Worm (Caenorhabditis elegans) whole organism, mixed stage, embryonic: ENCODE data around the gene K09E4.1.

Source experiments
- M03D4.4 ChIP-seq: sonication (generic microtip); optimal IDR thresholded peaks from 2 replicates; lab custom pipeline; 2017; ENCODE audit warnings: mild to moderate bottlenecking, missing genetic modification characterization, missing compliant biosample characterization
- bed-3 ChIP-seq: fragments of 200-800 bp; sonication (Bioruptor generic); optimal IDR thresholded peaks from 3 replicates; lab custom pipeline; 2018; ENCODE audit warnings: mild to moderate bottlenecking, missing genetic modification characterization, moderate library complexity, missing compliant biosample characterization
- blmp-1 ChIP-seq: fragments of 150-350 bp; optimal IDR thresholded peaks from 2 replicates; lab custom pipeline; 2014; ENCODE audit warnings: missing biosample characterization, missing genetic modification characterization
- ceh-39 ChIP-seq: fragments of 150-350 bp; optimal IDR thresholded peaks from 2 replicates; lab custom pipeline; 2014; ENCODE audit warnings: missing biosample characterization, missing genetic modification characterization
- ceh-83 ChIP-seq: fragments of 200-800 bp; sonication (Bioruptor generic); optimal IDR thresholded peaks from 2 replicates; lab custom pipeline; 2018; ENCODE audit warnings: mild to moderate bottlenecking, missing genetic modification characterization, missing compliant biosample characterization
- ces-1 ChIP-seq: fragments of 150-350 bp; optimal IDR thresholded peaks from 2 replicates; lab custom pipeline; 2014; ENCODE audit warnings: missing biosample characterization, missing genetic modification reagents, missing genetic modification characterization
- cnd-1 ChIP-seq: fragments of 200-800 bp; sonication (Bioruptor generic); optimal IDR thresholded peaks from 2 replicates; lab custom pipeline; 2018; ENCODE audit warnings: mild to moderate bottlenecking, missing genetic modification characterization, missing compliant biosample characterization
- elt-1 ChIP-seq: sonication (generic microtip); optimal IDR thresholded peaks from 2 replicates; lab custom pipeline; 2017; ENCODE audit warnings: missing genetic modification characterization, mild to moderate bottlenecking, missing compliant biosample characterization, antibody characterized with exemption, moderate library complexity, borderline replicate concordance; ENCODE audit not compliant: insufficient read depth
- elt-3 ChIP-seq: fragments of 150-350 bp; optimal IDR thresholded peaks from 2 replicates; lab custom pipeline; 2014; ENCODE audit warnings: missing biosample characterization, missing genetic modification characterization
- flh-1 ChIP-seq: fragments of 200-800 bp; sonication (Bioruptor generic); optimal IDR thresholded peaks from 2 replicates; lab custom pipeline; 2018; ENCODE audit warnings: mild to moderate bottlenecking, missing genetic modification characterization, moderate library complexity, missing compliant biosample characterization
- hlh-1 ChIP-seq: fragments of 150-350 bp; optimal IDR thresholded peaks from 2 replicates; lab custom pipeline; 2014; ENCODE audit warnings: missing biosample characterization, missing genetic modification reagents, missing genetic modification characterization
- lin-13 ChIP-seq: fragments of 150-350 bp; optimal IDR thresholded peaks from 2 replicates; lab custom pipeline; 2014; ENCODE audit warnings: missing biosample characterization, missing genetic modification characterization
- lin-32 ChIP-seq: fragments of 200-800 bp; sonication (Bioruptor generic); optimal IDR thresholded peaks from 2 replicates; lab custom pipeline; 2018; ENCODE audit warnings: mild to moderate bottlenecking, missing genetic modification characterization, missing compliant biosample characterization
- lsy-2 ChIP-seq: fragments of 150-350 bp; optimal IDR thresholded peaks from 2 replicates; lab custom pipeline; 2014; ENCODE audit warnings: missing biosample characterization, missing genetic modification characterization
- mab-5 ChIP-seq: fragments of 150-350 bp; optimal IDR thresholded peaks from 2 replicates; lab custom pipeline; 2014; ENCODE audit warnings: missing biosample characterization, missing genetic modification characterization
- mep-1 ChIP-seq: fragments of 150-350 bp; optimal IDR thresholded peaks from 2 replicates; lab custom pipeline; 2017; ENCODE audit warnings: missing biosample characterization, missing genetic modification reagents, missing genetic modification characterization, inconsistent platforms
- mls-2 ChIP-seq: sonication (generic microtip); optimal IDR thresholded peaks from 2 replicates; lab custom pipeline; 2016; ENCODE audit warnings: mild to moderate bottlenecking, missing genetic modification characterization, moderate library complexity, missing compliant biosample characterization
- nhr-12 ChIP-seq: fragments of 150-350 bp; optimal IDR thresholded peaks from 2 replicates; lab custom pipeline; 2014; ENCODE audit warnings: missing biosample characterization, missing genetic modification characterization
- nhr-2 ChIP-seq: fragments of 150-350 bp; optimal IDR thresholded peaks from 2 replicates; lab custom pipeline; 2014; ENCODE audit warnings: missing biosample characterization, missing genetic modification characterization
- nhr-237 ChIP-seq: fragments of 150-350 bp; optimal IDR thresholded peaks from 2 replicates; lab custom pipeline; 2014; ENCODE audit warnings: missing biosample characterization, missing genetic modification characterization
- nhr-28 ChIP-seq: fragments of 150-350 bp; optimal IDR thresholded peaks from 2 replicates; lab custom pipeline; 2014; ENCODE audit warnings: missing biosample characterization, missing genetic modification characterization
- nhr-76 ChIP-seq: sonication (generic microtip); optimal IDR thresholded peaks from 2 replicates; lab custom pipeline; 2017; ENCODE audit warnings: missing biosample characterization, missing genetic modification characterization
- pha-4 ChIP-seq: fragments of 150-350 bp; optimal IDR thresholded peaks from 2 replicates; lab custom pipeline; 2018; ENCODE audit warnings: missing biosample characterization, missing genetic modification reagents, missing genetic modification characterization
- sem-2 ChIP-seq: fragments of 200-800 bp; sonication (Bioruptor generic); optimal IDR thresholded peaks from 2 replicates; lab custom pipeline; 2018; ENCODE audit warnings: mild to moderate bottlenecking, missing genetic modification characterization, missing compliant biosample characterization
- sptf-1 ChIP-seq: sonication (generic microtip); optimal IDR thresholded peaks from 2 replicates; lab custom pipeline; 2017; ENCODE audit warnings: mild to moderate bottlenecking, missing genetic modification characterization, moderate library complexity, missing compliant biosample characterization
- unc-39 ChIP-seq: fragments of 150-350 bp; optimal IDR thresholded peaks from 2 replicates; lab custom pipeline; 2014; ENCODE audit warnings: missing biosample characterization, missing genetic modification characterization
- unc-62 ChIP-seq: fragments of 150-350 bp; optimal IDR thresholded peaks from 2 replicates; lab custom pipeline; 2014; ENCODE audit warnings: missing biosample characterization, missing genetic modification reagents, missing genetic modification characterization
- zip-8 ChIP-seq: fragments of 150-350 bp; optimal IDR thresholded peaks from 2 replicates; lab custom pipeline; 2014; ENCODE audit warnings: missing biosample characterization, missing genetic modification characterization
- ztf-11 ChIP-seq: fragments of 150-350 bp; optimal IDR thresholded peaks from 2 replicates; lab custom pipeline; 2014; ENCODE audit warnings: missing biosample characterization, missing genetic modification characterization

Gene K09E4.1

DNA sequence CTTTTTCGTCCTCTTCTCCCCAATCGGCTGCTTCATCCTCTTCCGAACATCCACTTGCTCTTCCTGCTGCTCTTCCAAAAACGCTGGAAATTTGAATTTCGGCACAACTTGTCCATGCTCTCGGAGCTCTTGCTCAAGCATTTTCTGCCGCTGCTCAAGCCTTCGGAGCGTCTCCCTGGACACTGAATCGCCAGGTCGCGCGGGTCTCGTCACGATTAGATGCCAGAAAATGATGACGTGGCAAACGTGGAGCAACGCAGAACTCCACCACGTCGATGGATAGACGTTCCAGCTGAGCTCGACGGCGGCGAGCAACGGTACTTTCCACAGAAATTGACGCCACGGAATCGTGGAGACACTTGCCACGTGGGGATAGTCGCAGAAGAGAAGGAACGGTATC, 8.4 kb upstream of the K09E4.1 start:
- TF ChIP-seq zip-8 (tag; lab: Kevin White, UChicago) (no peak), ceh-83 (no peak), lsy-2 (no peak), unc-62 (GFP tag; lab: Kevin White, UChicago) (no peak), elt-1 (tag; lab: Kevin White, UChicago) (no peak), flh-1 (GFP tag; lab: Kevin White, UChicago) (no peak), mls-2 (tag; lab: Kevin White, UChicago) (no peak), blmp-1 (tag; lab: Kevin White, UChicago) (no peak), nhr-76 (tag; lab: Kevin White, UChicago) (no peak), lin-13 (no peak), elt-3 (tag; lab: Kevin White, UChicago) (no peak)

DNA sequence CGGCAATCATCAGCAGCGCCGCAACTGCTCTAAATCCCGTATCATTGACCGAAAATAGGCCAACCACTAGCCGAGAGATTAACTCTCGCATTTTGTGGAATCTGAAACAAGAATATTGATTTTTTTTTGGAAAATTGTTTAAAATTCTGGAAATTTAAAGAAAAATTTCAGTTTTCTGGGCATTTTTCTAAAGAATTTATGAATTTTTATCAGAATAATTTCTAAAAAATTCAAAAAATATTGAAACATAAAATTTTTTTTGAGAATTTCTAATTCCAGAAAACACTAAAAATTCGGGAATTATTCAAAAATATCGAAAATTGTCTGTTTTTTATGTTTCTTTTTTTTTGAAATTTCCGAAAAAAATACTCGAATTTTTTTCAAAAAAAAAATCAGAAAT, 4.9 kb upstream of the K09E4.1 start, which contains the start of gene algn-3:
Gene algn-3 (minus strand): TSS at position 101 of the 400 bp plus-strand sequence.
- no peak for TF ChIP-seq lin-32
- TF ChIP-seq nhr-2 (tag; lab: Kevin White, UChicago) = no peak
- no peak for TF ChIP-seq ceh-39 (tag; lab: Kevin White, UChicago)
- TF ChIP-seq blmp-1 (tag; lab: Kevin White, UChicago) = no peak
- no peak for TF ChIP-seq cnd-1
- TF ChIP-seq lsy-2 = no peak
- no peak for TF ChIP-seq nhr-237 (tag; lab: Kevin White, UChicago)
- TF ChIP-seq nhr-76 (tag; lab: Kevin White, UChicago) = no peak
- TF ChIP-seq flh-1 (GFP tag; lab: Kevin White, UChicago) = no peak
- TF ChIP-seq bed-3 (GFP tag; lab: Kevin White, UChicago) = no peak
- no peak for TF ChIP-seq unc-62 (GFP tag; lab: Kevin White, UChicago)
- no peak for TF ChIP-seq mep-1 (tag; lab: Kevin White, UChicago)
- no peak for TF ChIP-seq elt-1 (tag; lab: Kevin White, UChicago)
- TF ChIP-seq unc-39 = no peak
- TF ChIP-seq pha-4 (tag; lab: Kevin White, UChicago) = no peak
- no peak for TF ChIP-seq ces-1 (GFP tag; lab: Kevin White, UChicago)
- TF ChIP-seq hlh-1 = no peak
- TF ChIP-seq, all 35 proteins: peak for 0

DNA sequence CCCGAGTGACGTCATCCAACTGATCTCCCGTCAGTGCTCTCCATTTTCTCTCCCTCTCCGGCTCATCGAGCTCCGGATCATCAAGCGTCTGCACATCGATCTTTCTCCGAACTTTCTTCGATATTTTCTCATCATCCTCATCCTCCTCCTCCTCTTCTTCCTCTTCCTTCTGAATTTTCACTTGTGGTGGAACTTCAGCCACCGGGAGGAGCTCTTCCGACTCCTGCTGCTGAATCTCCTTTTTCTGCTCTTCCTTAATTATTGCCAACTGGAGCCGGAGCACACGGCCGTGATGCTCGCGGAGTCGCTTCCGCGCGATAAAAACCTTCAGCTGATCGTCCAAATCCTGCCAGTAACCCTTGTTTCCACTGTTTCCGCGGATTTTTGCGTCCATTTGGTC, 1.3 kb upstream of the K09E4.1 start:
- TF ChIP-seq M03D4.4 = no peak
- TF ChIP-seq mep-1 (tag; lab: Kevin White, UChicago) = no peak
- no peak for TF ChIP-seq mab-5 (tag; lab: Kevin White, UChicago)
- TF ChIP-seq lsy-2 = no peak
- no peak for TF ChIP-seq nhr-2 (tag; lab: Kevin White, UChicago)
- TF ChIP-seq mls-2 (tag; lab: Kevin White, UChicago) = no peak
- no peak for TF ChIP-seq ces-1 (GFP tag; lab: Kevin White, UChicago)
- TF ChIP-seq nhr-12 (tag; lab: Kevin White, UChicago) = no peak
- no peak for TF ChIP-seq zip-8 (tag; lab: Kevin White, UChicago)
- TF ChIP-seq pha-4 (tag; lab: Kevin White, UChicago) = no peak
- TF ChIP-seq unc-39 = no peak
- no peak for TF ChIP-seq ztf-11
- TF ChIP-seq, all 35 proteins: peak for 0

DNA sequence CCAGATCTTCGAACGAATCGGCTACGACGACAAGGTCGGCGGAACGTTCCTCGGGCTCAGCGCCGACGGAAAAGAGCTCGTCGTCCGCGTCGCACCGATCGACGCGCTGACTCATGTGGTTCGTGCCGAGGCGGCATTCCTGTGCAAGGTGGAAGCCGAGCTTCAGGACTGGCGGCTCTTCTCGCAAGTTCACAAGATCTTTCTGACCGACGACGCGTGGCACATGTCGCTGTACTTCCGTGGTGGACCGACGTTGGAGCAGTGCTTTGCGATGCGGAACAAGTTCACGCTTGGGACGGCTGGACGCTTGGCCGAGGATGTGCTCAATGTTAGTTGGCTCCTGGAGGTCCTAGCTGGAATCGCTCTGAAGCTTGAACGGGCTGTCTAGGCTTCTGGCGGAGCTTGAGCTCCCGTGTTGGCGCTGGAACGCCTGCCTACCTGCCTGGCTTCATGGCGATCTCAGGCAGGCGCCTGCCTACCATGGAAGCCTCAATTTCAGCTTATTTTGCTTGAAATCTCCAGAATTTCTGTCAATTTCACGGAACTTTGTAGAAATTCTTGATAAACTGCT, 1.3 kb downstream of the K09E4.1 start:
- TF ChIP-seq lin-32 (no peak), elt-3 (tag; lab: Kevin White, UChicago) (no peak), nhr-28 (tag; lab: Kevin White, UChicago) (no peak), hlh-1 (no peak), ceh-83 (no peak), mls-2 (tag; lab: Kevin White, UChicago) (no peak), mab-5 (tag; lab: Kevin White, UChicago) (no peak), M03D4.4 (no peak), sem-2 (GFP tag; lab: Kevin White, UChicago) (no peak), pha-4 (tag; lab: Kevin White, UChicago) (no peak), zip-8 (tag; lab: Kevin White, UChicago) (no peak), nhr-76 (tag; lab: Kevin White, UChicago) (no peak), cnd-1 (no peak), lin-13 (no peak), nhr-12 (tag; lab: Kevin White, UChicago) (no peak), ceh-39 (tag; lab: Kevin White, UChicago) (no peak)

DNA sequence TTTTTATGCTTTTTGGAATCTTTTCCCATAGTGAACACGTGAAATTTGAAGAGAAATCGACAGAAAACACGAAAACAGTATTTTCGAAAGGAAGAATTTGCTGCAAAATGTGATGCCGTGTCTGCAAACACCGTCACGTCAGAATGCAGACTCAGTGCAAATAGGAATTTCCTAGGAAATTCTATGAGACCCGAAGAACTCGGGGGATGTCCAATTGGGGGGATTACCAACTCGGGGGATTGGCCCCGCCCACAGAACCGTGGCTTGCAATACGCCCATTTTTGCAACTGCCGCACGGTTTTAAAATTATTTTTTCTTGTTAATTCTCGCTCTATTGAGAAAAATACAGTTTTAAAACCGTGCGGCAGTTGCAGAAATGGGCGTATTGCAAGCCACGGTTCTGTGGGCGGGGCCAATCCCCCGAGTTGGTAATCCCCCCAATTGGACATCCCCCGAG, 4.5 kb downstream of the K09E4.1 start, which contains the start of gene cacn-1:
Gene cacn-1 (minus strand): TSS at position 51 of the 457 bp plus-strand sequence.
- TF ChIP-seq lsy-2 (peak; percentile 8), sptf-1 (tag; lab: Kevin White, UChicago) (peak; percentile 7), ces-1 (GFP tag; lab: Kevin White, UChicago) (peak; percentile 30)
